Fruit fly (Drosophila melanogaster) whole organism, pupa: ENCODE results near the gene CG44227.
A peak's percentile ranks its signal among the peaks of the same experiment; 100 is the strongest.

Source experiments
- CG10348 ChIP-seq: fragments of 200-800 bp; sonication (Bioruptor generic); IDR thresholded peaks from 2 replicates; pipeline ENCODE4 v1.3.6; 2022; ENCODE audit warnings: missing biosample characterization, missing genetic modification characterization
- CG12605 ChIP-seq: fragments of 200-800 bp; sonication (Bioruptor generic); IDR thresholded peaks from 2 replicates; pipeline ENCODE4 v1.3.6; 2022; ENCODE audit warnings: missing biosample characterization, missing genetic modification characterization
- CG15710 ChIP-seq: fragments of 200-800 bp; sonication (Bioruptor generic); optimal IDR thresholded peaks from 2 replicates; lab custom pipeline; 2018; ENCODE audit warnings: missing biosample characterization, mild to moderate bottlenecking, missing genetic modification characterization, moderate library complexity
- CG17806 ChIP-seq: fragments of 200-800 bp; sonication (Bioruptor generic); optimal IDR thresholded peaks from 2 replicates; lab custom pipeline; 2018; ENCODE audit warnings: missing biosample characterization, mild to moderate bottlenecking, missing genetic modification characterization, moderate library complexity
- CG32121 ChIP-seq: fragments of 200-800 bp; sonication (Bioruptor generic); IDR thresholded peaks from 2 replicates; pipeline ENCODE4 v1.3.6; 2022; ENCODE audit warnings: missing biosample characterization, missing genetic modification characterization
- CG4496 ChIP-seq: fragments of 200-800 bp; sonication (Bioruptor generic); IDR thresholded peaks from 3 replicates; pipeline ENCODE4 v1.3.6; 2022; ENCODE audit warnings: missing biosample characterization, missing genetic modification characterization
- CG8159 ChIP-seq: fragments of 200-800 bp; sonication (Bioruptor generic); optimal IDR thresholded peaks from 3 replicates; lab custom pipeline; 2018; ENCODE audit warnings: missing biosample characterization, mild to moderate bottlenecking, missing genetic modification characterization, moderate library complexity
- CG9948 ChIP-seq: fragments of 200-800 bp; sonication (Bioruptor generic); optimal IDR thresholded peaks from 2 replicates; lab custom pipeline; 2018; ENCODE audit warnings: missing biosample characterization, mild to moderate bottlenecking, missing genetic modification characterization, moderate library complexity
- D1 ChIP-seq: fragments of 200-800 bp; sonication (Bioruptor generic); optimal IDR thresholded peaks from 2 replicates; lab custom pipeline; 2018; ENCODE audit warnings: missing biosample characterization, mild to moderate bottlenecking, missing genetic modification characterization, moderate library complexity
- EcR ChIP-seq: fragments of 200-800 bp; sonication (Bioruptor generic); optimal IDR thresholded peaks from 3 replicates; lab custom pipeline; 2019; ENCODE audit warnings: missing biosample characterization, missing genetic modification characterization, mild to moderate bottlenecking, moderate library complexity, missing genetic modification reagents
- Pif1B ChIP-seq: fragments of 200-800 bp; sonication (Bioruptor generic); optimal IDR thresholded peaks from 3 replicates; lab custom pipeline; 2016; ENCODE audit warnings: missing biosample characterization, missing genetic modification characterization
- Snoo ChIP-seq: fragments of 200-800 bp; sonication (Bioruptor generic); optimal IDR thresholded peaks from 3 replicates; lab custom pipeline; 2017; ENCODE audit warnings: missing biosample characterization, mild to moderate bottlenecking, missing genetic modification characterization, inconsistent platforms
- fd96Ca ChIP-seq: fragments of 200-800 bp; sonication (Bioruptor generic); IDR thresholded peaks from 3 replicates; pipeline ENCODE4 v1.3.6; 2022; ENCODE audit warnings: missing biosample characterization, missing genetic modification characterization
- gl ChIP-seq: fragments of 200-800 bp; sonication (Bioruptor generic); optimal IDR thresholded peaks from 2 replicates; lab custom pipeline; 2018; ENCODE audit warnings: missing biosample characterization, mild to moderate bottlenecking, missing genetic modification characterization

dm6 chr3R:8715371-8715770, 30.4 kb upstream of the CG44227 start:
- no peak for TF ChIP-seq gl (tag; lab: Kevin White, UChicago)
- TF ChIP-seq fd96Ca (GFP tag; lab: Robert Waterston, UW), result no peak
- TF ChIP-seq CG10348 (GFP tag; lab: Robert Waterston, UW), result no peak
- TF ChIP-seq D1 (tag; lab: Kevin White, UChicago), result no peak
- no peak for TF ChIP-seq Pif1B (GFP tag; lab: Kevin White, UChicago)
- no peak for TF ChIP-seq CG15710 (tag; lab: Kevin White, UChicago)
- TF ChIP-seq CG8159, result no peak
- no peak for TF ChIP-seq CG9948 (tag; lab: Kevin White, UChicago)
- TF ChIP-seq CG12605 (GFP tag; lab: Robert Waterston, UW), result peak; percentile 55; the same call in 1 of the 2 replicates
- TF ChIP-seq CG17806 (tag; lab: Kevin White, UChicago), result no peak
- TF ChIP-seq CG32121 (GFP tag; lab: Robert Waterston, UW), result no peak
- no peak for TF ChIP-seq CG4496 (GFP tag; lab: Robert Waterston, UW)
- TF ChIP-seq EcR, result no peak
- TF ChIP-seq Snoo (tag; lab: Kevin White, UChicago), result no peak
